Fruit fly (Drosophila melanogaster) whole organism, wandering third instar larva: ENCODE measurements around the gene CG32599.

Experiments used
- Abd-B ChIP-seq: fragments of >200 bp; optimal IDR thresholded peaks from 2 replicates; lab custom pipeline; 2017; ENCODE audit warnings: missing biosample characterization, missing genetic modification characterization
- CG32264 ChIP-seq: fragments of 200-800 bp; sonication (Bioruptor generic); optimal IDR thresholded peaks from 2 replicates; lab custom pipeline; 2016; ENCODE audit warnings: missing biosample characterization, missing genetic modification characterization
- CG9705 ChIP-seq: fragments of 200-800 bp; sonication (Bioruptor generic); optimal IDR thresholded peaks from 2 replicates; lab custom pipeline; 2018; ENCODE audit warnings: missing biosample characterization, mild to moderate bottlenecking, missing genetic modification characterization
- CrebA ChIP-seq: fragments of 200-800 bp; sonication (Bioruptor generic); optimal IDR thresholded peaks from 2 replicates; lab custom pipeline; 2016; ENCODE audit warnings: missing biosample characterization, mild to moderate bottlenecking, missing genetic modification characterization, borderline replicate concordance
- Dfd ChIP-seq: fragments of >200 bp; optimal IDR thresholded peaks from 2 replicates; lab custom pipeline; 2017; ENCODE audit warnings: missing biosample characterization, missing genetic modification characterization
- Dif ChIP-seq: fragments of 200-275, 200-300 bp; sonication (Bioruptor generic); optimal IDR thresholded peaks from 2 replicates; lab custom pipeline; 2018; ENCODE audit warnings: missing biosample characterization, missing genetic modification characterization; ENCODE audit not compliant: partially characterized antibody
- GATAd ChIP-seq: sonication (Bioruptor generic); optimal IDR thresholded peaks from 2 replicates; lab custom pipeline; 2016; ENCODE audit warnings: missing biosample characterization, missing genetic modification characterization
- HLH106 ChIP-seq: fragments of 200-800 bp; optimal IDR thresholded peaks from 3 replicates; lab custom pipeline; 2019; ENCODE audit warnings: missing biosample characterization, mild to moderate bottlenecking, missing genetic modification characterization, moderate library complexity
- Hnf4 ChIP-seq: fragments of 200-800 bp; sonication (Bioruptor generic); optimal IDR thresholded peaks from 2 replicates; lab custom pipeline; 2016; ENCODE audit warnings: missing biosample characterization, mild to moderate bottlenecking, missing genetic modification characterization
- Hr78 ChIP-seq: fragments of >200 bp; optimal IDR thresholded peaks from 2 replicates; lab custom pipeline; 2017; ENCODE audit warnings: missing biosample characterization, missing genetic modification characterization
- Hr83 ChIP-seq: fragments of 200-300 bp; sonication (Bioruptor generic); optimal IDR thresholded peaks from 2 replicates; lab custom pipeline; 2016; ENCODE audit warnings: missing biosample characterization, mild to moderate bottlenecking, missing genetic modification characterization, moderate library complexity; ENCODE audit not compliant: poor library complexity, severe bottlenecking
- Jra ChIP-seq: sonication (Bioruptor generic); optimal IDR thresholded peaks from 2 replicates; lab custom pipeline; 2016; ENCODE audit warnings: missing biosample characterization, missing genetic modification characterization
- Mio ChIP-seq: sonication (Bioruptor generic); optimal IDR thresholded peaks from 2 replicates; lab custom pipeline; 2016; ENCODE audit warnings: missing biosample characterization, missing genetic modification characterization
- Myc ChIP-seq: fragments of >200 bp; optimal IDR thresholded peaks from 2 replicates; lab custom pipeline; 2017
- N ChIP-seq: fragments of >200 bp; optimal IDR thresholded peaks from 2 replicates; lab custom pipeline; 2018; ENCODE audit warnings: missing biosample characterization, missing external identifiers, missing genetic modification characterization
- Sp1 ChIP-seq: fragments of 200-800 bp; sonication (Bioruptor generic); optimal IDR thresholded peaks from 3 replicates; lab custom pipeline; 2019; ENCODE audit warnings: missing biosample characterization, mild to moderate bottlenecking, missing genetic modification characterization, moderate library complexity
- Vsx2 ChIP-seq: fragments of 200-300, 225-300 bp; sonication (Bioruptor generic); optimal IDR thresholded peaks from 2 replicates; lab custom pipeline; 2018; ENCODE audit warnings: missing biosample characterization, missing genetic modification characterization; ENCODE audit not compliant: partially characterized antibody
- br ChIP-seq: fragments of 200-800 bp; sonication (Bioruptor generic); optimal IDR thresholded peaks from 2 replicates; lab custom pipeline; 2016; ENCODE audit warnings: missing biosample characterization, missing genetic modification characterization
- brk ChIP-seq: fragments of 200-800 bp; sonication (Bioruptor generic); optimal IDR thresholded peaks from 2 replicates; lab custom pipeline; 2016; ENCODE audit warnings: missing biosample characterization, mild to moderate bottlenecking, missing genetic modification characterization
- dl ChIP-seq, 2 experiments: fragments of 175-275, 200-275 bp in 1 of 2; fragments of 200-275 bp in 1 of 2; sonication (Bioruptor generic); optimal IDR thresholded peaks; lab custom pipeline; 2018; ENCODE audit warnings: mild to moderate bottlenecking in 2 of 2, missing biosample characterization in 2 of 2, missing genetic modification characterization in 2 of 2, moderate library complexity in 2 of 2; ENCODE audit not compliant: partially characterized antibody in 2 of 2, insufficient read depth in 1 of 2
- dmrt93B ChIP-seq: fragments of 200-800 bp; sonication (Bioruptor generic); optimal IDR thresholded peaks from 2 replicates; lab custom pipeline; 2018; ENCODE audit warnings: missing biosample characterization, mild to moderate bottlenecking, missing genetic modification characterization
- dsf ChIP-seq: sonication (Bioruptor generic); optimal IDR thresholded peaks from 2 replicates; lab custom pipeline; 2016; ENCODE audit warnings: missing biosample characterization, missing genetic modification characterization, borderline replicate concordance
- ey ChIP-seq: fragments of 200-800 bp; sonication (Bioruptor generic); optimal IDR thresholded peaks from 2 replicates; lab custom pipeline; 2016; ENCODE audit warnings: missing biosample characterization, missing genetic modification characterization
- foxo ChIP-seq, 2 experiments: fragments of 200-800 bp; sonication (Bioruptor generic); optimal IDR thresholded peaks; 2 replicates in 1 of 2; 3 replicates in 1 of 2; lab custom pipeline; 2016 to 2017; ENCODE audit warnings: missing biosample characterization in 2 of 2, missing genetic modification characterization in 2 of 2
- h ChIP-seq: fragments of 200-800 bp; sonication (Bioruptor generic); optimal IDR thresholded peaks from 3 replicates; lab custom pipeline; 2016; ENCODE audit warnings: missing biosample characterization, mild to moderate bottlenecking, missing genetic modification characterization
- jim ChIP-seq: fragments of 175-275, 200-325 bp; sonication (Bioruptor generic); optimal IDR thresholded peaks from 2 replicates; lab custom pipeline; 2016; ENCODE audit warnings: missing biosample characterization, mild to moderate bottlenecking, missing genetic modification characterization
- lola ChIP-seq: fragments of >200 bp; optimal IDR thresholded peaks from 2 replicates; lab custom pipeline; 2017; ENCODE audit warnings: missing biosample characterization, missing genetic modification characterization
- pan ChIP-seq: fragments of >200 bp; optimal IDR thresholded peaks from 2 replicates; lab custom pipeline; 2017
- psq ChIP-seq: fragments of 200-800 bp; sonication (Bioruptor generic); optimal IDR thresholded peaks from 3 replicates; lab custom pipeline; 2017; ENCODE audit warnings: missing biosample characterization, mild to moderate bottlenecking, missing genetic modification characterization, moderate library complexity
- sage ChIP-seq: fragments of 200-800 bp; sonication (Bioruptor generic); optimal IDR thresholded peaks from 2 replicates; lab custom pipeline; 2016; ENCODE audit warnings: missing biosample characterization, mild to moderate bottlenecking, missing genetic modification characterization
- sv ChIP-seq: fragments of 200-800 bp; sonication (Bioruptor generic); optimal IDR thresholded peaks from 3 replicates; lab custom pipeline; 2016; ENCODE audit warnings: missing biosample characterization, missing genetic modification characterization
- usp ChIP-seq: fragments of >200 bp; optimal IDR thresholded peaks from 2 replicates; lab custom pipeline; 2017; ENCODE audit warnings: missing biosample characterization, missing genetic modification characterization
- woc ChIP-seq: sonication (Bioruptor generic); optimal IDR thresholded peaks from 2 replicates; lab custom pipeline; 2016; ENCODE audit warnings: missing biosample characterization, mild to moderate bottlenecking, missing genetic modification characterization

The CG32599 gene

DNA sequence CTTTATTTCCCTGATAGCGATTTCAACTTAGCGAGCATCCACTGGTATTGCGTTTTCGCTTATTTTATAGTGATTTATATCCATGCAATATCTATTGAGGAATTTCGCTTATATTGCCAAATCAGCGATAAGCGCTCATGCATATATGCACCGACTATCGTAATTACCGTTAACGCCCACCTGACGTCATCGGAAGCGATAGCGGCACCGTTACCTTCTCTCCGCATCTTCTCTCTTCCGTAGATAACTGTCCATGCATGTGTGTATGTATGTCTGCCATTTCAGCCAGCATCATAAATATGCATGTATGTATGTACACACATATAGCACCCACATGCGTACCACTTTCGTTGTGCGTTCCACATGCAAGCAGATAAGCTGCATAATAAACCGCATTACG, 22.3 kb upstream of the CG32599 start:
- TF ChIP-seq pan (lab: Kevin White, UChicago), result no peak
- TF ChIP-seq dmrt93B (GFP tag; lab: Kevin White, UChicago), result no peak
- no peak for TF ChIP-seq Hr78 (GFP tag; lab: Kevin White, UChicago)
- TF ChIP-seq brk (GFP tag; lab: Kevin White, UChicago), result no peak

DNA sequence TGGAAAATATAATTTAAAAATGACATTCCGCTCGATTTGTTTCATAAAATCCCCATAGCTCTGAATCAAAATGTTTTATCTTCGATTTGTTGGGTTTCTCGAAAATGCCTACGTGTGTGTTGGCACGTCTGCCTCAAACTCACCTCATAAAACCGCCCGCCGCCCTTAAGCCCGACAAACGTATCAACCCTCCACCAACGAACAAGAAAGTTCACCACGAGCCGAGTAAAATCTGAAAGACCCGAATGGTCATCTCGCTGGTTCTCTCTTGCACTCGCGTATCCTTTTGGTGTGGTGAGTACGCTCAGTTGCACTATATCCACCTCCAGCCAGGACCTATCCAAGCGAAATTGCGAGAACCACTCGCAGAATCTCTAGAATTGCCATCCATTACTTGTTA, 21.5 kb upstream of the CG32599 start:
- TF ChIP-seq woc, result no peak
- no peak for TF ChIP-seq br (GFP tag; lab: Kevin White, UChicago)
- no peak for TF ChIP-seq usp (GFP tag; lab: Kevin White, UChicago)
- no peak for TF ChIP-seq sage (GFP tag; lab: Kevin White, UChicago)
- TF ChIP-seq dl (GFP tag; optimal IDR thresholded peaks at IDR 0.05; lab: Kevin White, UChicago; ENCODE audit: insufficient read depth in 1 of 2, partially characterized antibody in 2 of 2), result no peak
- TF ChIP-seq foxo (GFP tag; optimal IDR thresholded peaks at IDR 0.05; lab: Kevin White, UChicago), result no peak
- TF ChIP-seq lola, result no peak
- no peak for TF ChIP-seq ey
- TF ChIP-seq Vsx2, result no peak
- TF ChIP-seq sv (GFP tag; lab: Kevin White, UChicago), result no peak
- TF ChIP-seq Dif (GFP tag; lab: Kevin White, UChicago), result no peak
- no peak for TF ChIP-seq Abd-B (GFP tag; lab: Kevin White, UChicago)
- TF ChIP-seq brk (GFP tag; lab: Kevin White, UChicago), result no peak
- TF ChIP-seq Hr78 (GFP tag; lab: Kevin White, UChicago), result no peak
- no peak for TF ChIP-seq Hnf4 (GFP tag; lab: Kevin White, UChicago)

DNA sequence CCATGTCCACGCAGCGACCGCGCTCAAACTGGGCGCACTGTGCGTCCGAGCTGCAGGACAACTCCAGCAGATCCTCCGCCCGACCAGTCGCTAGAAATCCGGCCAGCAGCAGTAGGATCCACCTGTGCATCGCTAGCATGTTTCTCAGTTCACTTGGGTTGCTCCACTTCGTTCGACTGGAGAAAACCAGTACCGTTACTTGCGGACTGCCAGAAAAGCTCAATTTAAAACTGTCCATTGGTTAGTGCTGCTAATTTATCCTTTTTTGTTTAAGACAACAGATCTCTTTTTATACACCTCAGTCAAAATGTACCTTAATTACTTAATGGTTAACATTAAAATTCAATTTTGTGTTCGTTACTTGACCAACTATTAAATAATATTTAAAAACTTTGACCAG, 17.8 kb upstream of the CG32599 start, which contains the start of gene CG11674:
CG11674 (minus strand) TSS at position 215 of the 400 bp plus-strand sequence.
- no peak for TF ChIP-seq dmrt93B (GFP tag; lab: Kevin White, UChicago)
- no peak for TF ChIP-seq CG9705 (GFP tag; lab: Kevin White, UChicago)
- no peak for TF ChIP-seq Jra (GFP tag; lab: Kevin White, UChicago)
- TF ChIP-seq pan (lab: Kevin White, UChicago), result no peak
- TF ChIP-seq psq (GFP tag; lab: Kevin White, UChicago), result no peak
- no peak for TF ChIP-seq Dif (GFP tag; lab: Kevin White, UChicago)

DNA sequence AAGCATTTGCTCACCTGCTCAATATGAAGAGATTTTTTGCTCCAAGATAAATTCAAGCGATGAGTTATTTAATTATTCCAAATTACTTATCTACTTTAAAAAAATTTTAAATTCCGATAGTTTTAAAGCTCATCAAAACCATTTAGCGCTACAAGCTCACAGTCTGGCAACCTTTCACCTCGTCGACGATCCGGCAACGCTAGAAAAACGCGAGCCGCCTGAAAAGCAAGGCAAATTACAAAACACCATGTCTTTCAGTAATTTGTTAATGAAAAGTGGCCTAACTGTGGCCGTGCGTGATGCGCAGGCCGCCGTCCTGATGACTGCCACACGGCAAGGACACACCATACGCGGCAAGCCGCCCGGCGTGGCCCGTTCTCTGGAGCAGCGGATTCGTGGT, 17.4 kb upstream of the CG32599 start, which contains the start of gene mRpL38:
mRpL38 (plus strand) TSS at position 197 of the 400 bp plus-strand sequence.
- no peak for TF ChIP-seq HLH106
- TF ChIP-seq Dfd (GFP tag; lab: Kevin White, UChicago), result no peak
- TF ChIP-seq lola, result no peak

DNA sequence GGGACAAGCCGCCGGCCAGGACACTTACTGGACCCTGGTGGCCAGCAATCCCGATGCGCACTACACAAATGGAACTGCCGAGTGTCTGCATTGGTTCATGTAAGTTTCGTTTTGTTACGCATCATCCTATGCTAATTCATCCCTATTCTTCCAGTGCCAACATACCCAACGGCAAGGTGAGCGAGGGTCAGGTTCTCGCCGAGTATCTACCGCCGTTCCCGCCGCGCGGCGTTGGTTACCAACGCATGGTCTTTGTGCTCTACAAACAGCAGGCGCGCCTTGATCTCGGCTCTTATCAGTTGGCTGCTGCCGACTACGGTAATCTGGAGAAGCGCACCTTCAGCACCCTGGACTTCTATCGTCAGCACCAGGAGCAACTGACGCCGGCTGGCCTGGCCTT, 16.4 kb upstream of the CG32599 start:
- TF ChIP-seq Jra (GFP tag; lab: Kevin White, UChicago), result no peak
- no peak for TF ChIP-seq usp (GFP tag; lab: Kevin White, UChicago)
- no peak for TF ChIP-seq Sp1 (GFP tag; lab: Kevin White, UChicago)
- no peak for TF ChIP-seq Myc
- no peak for TF ChIP-seq brk (GFP tag; lab: Kevin White, UChicago)
- no peak for TF ChIP-seq Mio (GFP tag; lab: Kevin White, UChicago)
- no peak for TF ChIP-seq ey
- no peak for TF ChIP-seq CG9705 (GFP tag; lab: Kevin White, UChicago)
- no peak for TF ChIP-seq CG32264 (GFP tag; lab: Kevin White, UChicago)
- TF ChIP-seq N (GFP tag; lab: Kevin White, UChicago), result no peak
- no peak for TF ChIP-seq Hr78 (GFP tag; lab: Kevin White, UChicago)
- TF ChIP-seq jim (GFP tag; lab: Kevin White, UChicago), result no peak
- no peak for TF ChIP-seq dsf (GFP tag; lab: Kevin White, UChicago)
- no peak for TF ChIP-seq foxo (GFP tag; optimal IDR thresholded peaks at IDR 0.05; lab: Kevin White, UChicago)
- no peak for TF ChIP-seq CrebA (GFP tag; lab: Kevin White, UChicago)
- no peak for TF ChIP-seq Hr83 (GFP tag; lab: Kevin White, UChicago)
- TF ChIP-seq h (GFP tag; lab: Kevin White, UChicago), result no peak
- no peak for TF ChIP-seq lola
- TF ChIP-seq GATAd (GFP tag; lab: Kevin White, UChicago), result no peak
